Worm (Caenorhabditis elegans): ENCODE results near the gene elo-4.

elo-4 gene

DNA sequence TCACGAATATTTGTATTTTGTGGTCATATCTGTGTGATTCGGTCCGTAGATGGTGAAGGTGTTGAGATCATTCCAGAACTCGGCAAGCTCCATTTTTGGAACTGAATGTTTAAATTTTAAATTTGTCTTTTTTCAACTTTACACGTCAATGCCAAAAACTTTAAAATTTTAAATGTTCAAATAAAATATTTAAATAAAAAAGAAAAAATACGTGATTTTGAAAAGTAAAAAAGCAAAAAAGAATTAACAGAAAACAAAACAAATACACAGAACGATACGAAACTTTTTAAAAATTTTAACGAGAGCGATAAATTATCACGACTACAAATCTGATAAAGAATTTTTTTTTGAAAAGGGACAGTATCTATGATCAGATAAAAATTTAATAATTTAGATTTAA lies at the start of gene elo-4:
elo-4 (minus strand) TSS at position 101 of the 400 bp plus-strand sequence.
- TF ChIP-seq ztf-23 (GFP tag; IDR thresholded peaks at IDR 0.05) (no peak), ztf-29 (GFP tag; IDR thresholded peaks at IDR 0.05) (no peak), klf-2 (GFP tag; conservative IDR thresholded peaks at IDR 0.05) (no peak), ref-1 (GFP tag; conservative IDR thresholded peaks at IDR 0.05) (no peak), flt-1 (GFP tag; IDR thresholded peaks at IDR 0.05) (no peak), T22C8.4 (GFP tag; IDR thresholded peaks at IDR 0.05) (no peak), tab-1 (GFP tag; IDR thresholded peaks at IDR 0.05) (no peak), med-1 (GFP tag; optimal IDR thresholded peaks at IDR 0.05; ENCODE audit: insufficient read depth) (no peak), cog-1 (tag; optimal IDR thresholded peaks at IDR 0.05) (no peak)

DNA sequence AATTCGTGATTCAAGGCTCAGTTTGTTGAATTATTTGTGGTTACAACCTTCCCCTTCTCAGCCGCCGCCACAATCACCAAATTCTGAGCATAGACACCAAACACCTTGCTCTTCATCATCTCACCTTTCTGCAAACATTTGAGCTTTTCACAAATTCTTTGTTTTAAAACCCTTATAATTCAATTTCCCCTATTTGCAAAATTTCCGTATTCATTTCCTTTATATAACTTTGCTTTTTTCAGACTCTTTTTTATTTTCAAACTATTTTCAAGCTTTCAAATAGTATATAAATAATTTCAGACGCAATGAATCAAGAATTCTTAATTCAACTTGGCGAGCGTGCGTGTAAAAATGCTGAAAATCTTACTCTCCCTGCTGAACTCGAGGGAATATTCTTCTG lies 49.4 kb upstream of the elo-4 start, which contains the start of gene tkr-1:
tkr-1 (plus strand) TSS at position 301 of the 400 bp plus-strand sequence.
- TF ChIP-seq T22C8.4 (GFP tag; IDR thresholded peaks at IDR 0.05) (no peak), flt-1 (GFP tag; IDR thresholded peaks at IDR 0.05) (no peak), ztf-29 (GFP tag; IDR thresholded peaks at IDR 0.05) (no peak), cog-1 (tag; optimal IDR thresholded peaks at IDR 0.05) (no peak), klf-2 (GFP tag; conservative IDR thresholded peaks at IDR 0.05) (no peak), tab-1 (GFP tag; IDR thresholded peaks at IDR 0.05) (no peak), ref-1 (GFP tag; conservative IDR thresholded peaks at IDR 0.05) (no peak), med-1 (GFP tag; optimal IDR thresholded peaks at IDR 0.05; ENCODE audit: insufficient read depth) (no peak), ztf-23 (GFP tag; IDR thresholded peaks at IDR 0.05) (no peak)

DNA sequence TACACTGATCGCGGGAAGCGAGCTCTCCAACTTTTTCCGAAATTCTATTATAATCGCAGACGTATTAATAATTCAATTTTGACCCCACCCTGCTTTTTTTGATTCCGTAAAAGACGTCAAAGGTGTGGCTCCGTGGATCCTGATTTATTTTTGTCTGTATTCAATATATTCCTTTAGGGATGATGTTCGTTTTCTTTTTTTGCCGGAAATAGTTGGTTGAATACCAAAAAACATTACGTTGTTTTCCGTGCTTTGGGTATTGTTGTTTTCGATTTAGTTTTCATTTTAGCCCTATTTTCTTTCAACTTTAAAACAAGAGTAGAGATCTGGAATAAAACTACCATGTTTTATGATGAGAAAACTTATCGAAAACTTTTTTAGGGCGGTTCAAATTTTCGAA lies 42.6 kb upstream of the elo-4 start:
- no peak for TF ChIP-seq ref-1 (GFP tag; conservative IDR thresholded peaks at IDR 0.05)
- TF ChIP-seq flt-1 (GFP tag; IDR thresholded peaks at IDR 0.05), result no peak
- no peak for TF ChIP-seq T22C8.4 (GFP tag; IDR thresholded peaks at IDR 0.05)
- no peak for TF ChIP-seq ztf-23 (GFP tag; IDR thresholded peaks at IDR 0.05)
- TF ChIP-seq tab-1 (GFP tag; IDR thresholded peaks at IDR 0.05), result no peak
- no peak for TF ChIP-seq med-1 (GFP tag; optimal IDR thresholded peaks at IDR 0.05; ENCODE audit: insufficient read depth)
- no peak for TF ChIP-seq klf-2 (GFP tag; conservative IDR thresholded peaks at IDR 0.05)
- no peak for TF ChIP-seq cog-1 (tag; optimal IDR thresholded peaks at IDR 0.05)
- no peak for TF ChIP-seq ztf-29 (GFP tag; IDR thresholded peaks at IDR 0.05)

DNA sequence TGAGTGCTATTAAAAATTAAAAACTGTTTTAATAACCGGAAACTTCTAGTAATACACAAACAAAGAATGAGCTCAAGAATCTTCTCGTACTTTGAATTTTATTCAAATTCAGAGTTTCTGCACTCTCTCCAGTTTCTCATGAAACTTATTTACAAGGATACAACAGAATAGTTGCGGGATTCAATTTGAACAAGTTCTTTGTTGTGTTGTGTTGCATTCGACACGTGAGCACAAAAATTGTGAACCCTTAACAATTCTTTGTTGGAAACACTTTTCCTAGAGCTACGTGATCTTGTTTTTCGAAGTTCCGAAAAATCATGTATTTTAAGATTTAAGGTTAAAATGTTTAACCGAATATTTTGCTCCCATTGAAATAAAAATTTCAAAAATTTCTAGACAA lies 39.7 kb upstream of the elo-4 start:
- TF ChIP-seq flt-1 (GFP tag; IDR thresholded peaks at IDR 0.05) (no peak), T22C8.4 (GFP tag; IDR thresholded peaks at IDR 0.05) (no peak), ref-1 (GFP tag; conservative IDR thresholded peaks at IDR 0.05) (no peak), ztf-29 (GFP tag; IDR thresholded peaks at IDR 0.05) (no peak), med-1 (GFP tag; optimal IDR thresholded peaks at IDR 0.05; ENCODE audit: insufficient read depth) (no peak), cog-1 (tag; optimal IDR thresholded peaks at IDR 0.05) (no peak), ztf-23 (GFP tag; IDR thresholded peaks at IDR 0.05) (no peak), klf-2 (GFP tag; conservative IDR thresholded peaks at IDR 0.05) (no peak), tab-1 (GFP tag; IDR thresholded peaks at IDR 0.05) (no peak)

DNA sequence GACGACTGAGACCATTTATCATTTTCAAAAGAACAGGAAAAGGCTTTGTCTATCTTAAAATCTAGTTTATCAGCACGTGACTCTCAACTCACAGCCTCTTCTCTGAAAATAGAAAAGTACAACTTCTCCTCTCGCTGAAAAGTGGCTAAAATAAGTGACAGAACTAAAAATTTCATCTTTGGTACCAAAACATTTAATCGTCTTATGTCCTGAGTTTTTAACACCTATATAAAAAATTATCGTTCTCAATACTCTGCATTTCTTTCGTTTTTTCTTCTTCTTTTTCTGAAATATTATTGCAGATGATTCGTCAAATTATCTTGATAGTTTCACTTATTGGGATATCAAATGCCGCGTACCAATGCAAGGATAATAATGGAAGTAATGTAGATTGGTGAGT lies 32.9 kb upstream of the elo-4 start, which contains the start of gene crn-6:
crn-6 (plus strand) TSS at position 301 of the 400 bp plus-strand sequence.
- TF ChIP-seq klf-2 (GFP tag; conservative IDR thresholded peaks at IDR 0.05), result no peak
- no peak for TF ChIP-seq T22C8.4 (GFP tag; IDR thresholded peaks at IDR 0.05)
- TF ChIP-seq ref-1 (GFP tag; conservative IDR thresholded peaks at IDR 0.05), result no peak
- TF ChIP-seq flt-1 (GFP tag; IDR thresholded peaks at IDR 0.05), result no peak
- no peak for TF ChIP-seq cog-1 (tag; optimal IDR thresholded peaks at IDR 0.05)
- no peak for TF ChIP-seq ztf-29 (GFP tag; IDR thresholded peaks at IDR 0.05)
- TF ChIP-seq ztf-23 (GFP tag; IDR thresholded peaks at IDR 0.05), result no peak

DNA sequence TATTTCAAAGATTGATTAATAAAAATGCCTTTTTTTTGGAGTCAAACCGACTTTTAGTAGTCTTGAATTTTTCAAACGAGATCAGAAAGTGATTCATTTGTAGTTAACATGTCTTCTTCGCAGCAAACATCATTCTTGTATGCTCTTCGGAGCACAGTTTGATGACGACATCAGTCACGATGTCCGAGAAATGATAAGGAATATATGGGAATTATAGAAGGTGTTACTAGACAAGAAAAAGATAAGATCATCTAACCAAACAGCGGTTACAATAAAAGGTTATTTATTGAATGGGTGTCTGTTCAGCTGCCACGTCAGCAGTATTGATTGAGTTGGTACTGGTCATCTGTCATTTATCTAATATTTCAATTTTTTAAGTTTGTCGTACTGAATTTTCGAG lies 32.3 kb upstream of the elo-4 start:
- TF ChIP-seq klf-2 (GFP tag; conservative IDR thresholded peaks at IDR 0.05), result no peak
- no peak for TF ChIP-seq med-1 (GFP tag; optimal IDR thresholded peaks at IDR 0.05; ENCODE audit: insufficient read depth)
- TF ChIP-seq ztf-29 (GFP tag; IDR thresholded peaks at IDR 0.05), result no peak
- TF ChIP-seq ztf-23 (GFP tag; IDR thresholded peaks at IDR 0.05), result no peak

DNA sequence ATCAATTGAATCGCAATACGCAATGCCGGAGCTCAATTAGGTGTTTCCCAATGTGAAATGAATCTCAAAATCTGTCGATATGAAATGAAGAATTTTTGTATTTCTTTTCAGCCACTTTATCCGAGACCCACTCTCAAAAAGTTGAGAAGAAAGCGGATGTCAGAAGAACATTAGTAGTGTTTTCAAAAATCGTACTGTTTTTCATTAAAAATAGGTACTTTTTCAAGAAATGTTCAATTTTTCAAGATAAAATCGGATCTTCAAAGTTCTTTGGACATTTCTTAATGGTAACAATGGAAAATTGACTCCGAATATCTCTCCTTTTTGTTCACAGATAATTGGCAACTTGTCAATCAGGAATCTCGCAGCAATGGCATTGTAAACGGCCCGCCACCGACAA lies 27.2 kb upstream of the elo-4 start, which contains the start of gene flp-25:
flp-25 (plus strand) TSS at position 301 of the 400 bp plus-strand sequence.
- no peak for TF ChIP-seq cog-1 (tag; optimal IDR thresholded peaks at IDR 0.05)
- TF ChIP-seq T22C8.4 (GFP tag; IDR thresholded peaks at IDR 0.05), result no peak
- no peak for TF ChIP-seq flt-1 (GFP tag; IDR thresholded peaks at IDR 0.05)
- no peak for TF ChIP-seq ztf-23 (GFP tag; IDR thresholded peaks at IDR 0.05)

DNA sequence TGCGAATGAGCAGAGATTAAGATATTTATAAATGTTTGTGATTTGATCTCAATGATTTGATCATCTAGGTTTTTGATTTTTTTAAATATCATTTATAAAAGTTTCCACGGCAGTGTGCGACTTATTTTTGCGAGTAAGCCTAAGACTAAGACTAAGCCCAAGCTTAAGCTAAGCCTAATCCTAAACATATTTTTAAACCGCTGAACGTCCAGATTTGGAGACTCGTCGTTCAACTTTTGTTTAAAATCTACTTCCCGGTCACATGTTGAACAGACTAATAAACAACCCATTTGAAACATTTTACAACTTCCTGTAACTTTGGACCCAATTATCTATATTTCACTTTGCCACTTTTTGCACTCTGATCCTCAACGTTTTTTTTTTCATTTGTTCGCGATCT lies 25.0 kb upstream of the elo-4 start, which contains the start of gene K04H4.5:
K04H4.5 (plus strand) TSS at position 301 of the 400 bp plus-strand sequence.
- TF ChIP-seq ref-1 (GFP tag; conservative IDR thresholded peaks at IDR 0.05), result no peak
- no peak for TF ChIP-seq tab-1 (GFP tag; IDR thresholded peaks at IDR 0.05)
- TF ChIP-seq med-1 (GFP tag; optimal IDR thresholded peaks at IDR 0.05; ENCODE audit: insufficient read depth), result no peak
- TF ChIP-seq ztf-29 (GFP tag; IDR thresholded peaks at IDR 0.05), result no peak
- no peak for TF ChIP-seq klf-2 (GFP tag; conservative IDR thresholded peaks at IDR 0.05)
- TF ChIP-seq ztf-23 (GFP tag; IDR thresholded peaks at IDR 0.05), result no peak
- no peak for TF ChIP-seq cog-1 (tag; optimal IDR thresholded peaks at IDR 0.05)
- no peak for TF ChIP-seq T22C8.4 (GFP tag; IDR thresholded peaks at IDR 0.05)
- no peak for TF ChIP-seq flt-1 (GFP tag; IDR thresholded peaks at IDR 0.05)

DNA sequence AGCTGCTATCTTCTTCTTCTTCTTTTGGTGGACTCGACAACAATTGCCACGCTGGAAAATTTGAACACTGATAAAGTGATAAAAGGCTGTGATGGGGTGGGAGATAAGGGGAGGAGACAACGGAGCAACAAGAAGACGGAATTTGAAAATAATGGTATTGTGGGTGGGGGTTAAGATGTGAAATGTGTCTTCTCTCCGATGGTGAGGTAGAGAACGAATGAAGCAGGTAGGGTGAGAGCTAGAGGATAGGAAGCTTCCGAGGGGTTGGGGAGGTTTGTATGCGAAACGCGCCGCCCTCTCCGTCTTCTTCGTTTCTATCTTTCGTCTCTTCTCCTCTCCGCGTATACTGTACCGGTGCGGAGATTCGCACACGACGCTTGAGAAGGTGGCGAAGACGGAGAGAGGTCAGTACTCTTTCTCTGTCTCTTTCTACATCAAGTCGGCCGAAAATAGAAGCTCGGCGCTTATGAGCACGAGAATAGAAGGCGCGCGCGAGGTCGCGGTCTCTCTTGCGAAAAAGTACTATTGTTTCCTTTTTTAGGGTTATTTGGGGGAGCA lies 21.4 kb upstream of the elo-4 start, which contains the start of gene chtb-1:
chtb-1 (minus strand) TSS at position 51 of the 558 bp plus-strand sequence.
- TF ChIP-seq ztf-29 (GFP tag; IDR thresholded peaks at IDR 0.05) (no peak), cog-1 (tag; optimal IDR thresholded peaks at IDR 0.05) (no peak), tab-1 (GFP tag; IDR thresholded peaks at IDR 0.05) (no peak), flt-1 (GFP tag; IDR thresholded peaks at IDR 0.05) (no peak), ztf-23 (GFP tag; IDR thresholded peaks at IDR 0.05) (no peak), ref-1 (GFP tag; conservative IDR thresholded peaks at IDR 0.05) (no peak), T22C8.4 (GFP tag; IDR thresholded peaks at IDR 0.05) (no peak), klf-2 (GFP tag; conservative IDR thresholded peaks at IDR 0.05) (no peak), med-1 (GFP tag; optimal IDR thresholded peaks at IDR 0.05; ENCODE audit: insufficient read depth) (no peak)

DNA sequence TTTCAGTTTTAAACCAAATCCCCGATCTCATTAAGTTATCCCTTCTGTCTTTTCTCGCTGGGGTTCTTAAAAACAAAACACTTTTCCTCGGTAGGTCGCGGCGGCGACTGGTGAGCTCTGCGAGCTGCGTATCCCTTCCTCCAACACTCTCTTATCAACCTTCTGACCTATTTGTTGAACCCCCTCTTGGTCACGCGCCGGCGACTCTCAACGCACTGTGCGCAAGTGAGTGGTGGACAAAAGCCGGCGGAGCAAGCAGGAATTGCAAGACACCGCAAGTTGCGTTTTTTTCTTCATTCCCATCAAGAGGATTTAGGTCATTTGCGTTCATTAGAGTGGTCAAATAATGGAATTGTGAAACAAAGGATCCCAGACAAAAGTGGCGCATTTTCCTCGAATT lies 19.7 kb upstream of the elo-4 start:
- no peak for TF ChIP-seq med-1 (GFP tag; optimal IDR thresholded peaks at IDR 0.05; ENCODE audit: insufficient read depth)
- TF ChIP-seq tab-1 (GFP tag; IDR thresholded peaks at IDR 0.05), result no peak
